Fruit fly (Drosophila melanogaster) whole organism, embryonic: ENCODE results near the gene CG42240.

Experiments
- Aef1 ChIP-seq: fragments of 200-800 bp; sonication (Bioruptor generic); IDR thresholded peaks from 3 replicates; pipeline ENCODE4 v1.3.6; 2022; ENCODE audit warnings: missing biosample characterization, missing genetic modification characterization
- Awh ChIP-seq: fragments of 200-800 bp; sonication (Bioruptor generic); IDR thresholded peaks from 2 replicates; pipeline ENCODE4, ENCODE4 v1.3.6; 2022; ENCODE audit warnings: missing biosample characterization, missing genetic modification characterization
- Bgb ChIP-seq: fragments of 200-800 bp; sonication (Bioruptor generic); IDR thresholded peaks from 2 replicates; pipeline ENCODE4 v1.3.6; 2022; ENCODE audit warnings: missing biosample characterization, missing genetic modification characterization; ENCODE audit not compliant: partially characterized antibody
- Blimp-1 ChIP-seq: fragments of 200-800 bp; sonication (Bioruptor generic); optimal IDR thresholded peaks from 3 replicates; lab custom pipeline; 2018; ENCODE audit warnings: missing biosample characterization, missing genetic modification characterization, mild to moderate bottlenecking, moderate library complexity, missing genetic modification reagents
- BtbVII ChIP-seq: fragments of 200-800 bp; sonication (Bioruptor generic); optimal IDR thresholded peaks from 3 replicates; lab custom pipeline; 2017; ENCODE audit warnings: missing biosample characterization, mild to moderate bottlenecking, missing genetic modification characterization
- CG10274 ChIP-seq: fragments of 200-800 bp; sonication (Bioruptor generic); optimal IDR thresholded peaks from 3 replicates; lab custom pipeline; 2017; ENCODE audit warnings: missing biosample characterization, mild to moderate bottlenecking, missing genetic modification characterization
- CG10431 ChIP-seq: fragments of 200-800 bp; sonication (Bioruptor generic); optimal IDR thresholded peaks from 3 replicates; lab custom pipeline; 2018; ENCODE audit warnings: missing biosample characterization, mild to moderate bottlenecking, missing genetic modification characterization
- CG10654 ChIP-seq: fragments of 200-800 bp; sonication (Bioruptor generic); optimal IDR thresholded peaks from 2 replicates; lab custom pipeline; 2016; ENCODE audit warnings: missing biosample characterization, missing genetic modification characterization
- CG11093 ChIP-seq: fragments of 200-800 bp; sonication (Bioruptor generic); IDR thresholded peaks from 3 replicates; pipeline ENCODE4 v1.3.6; 2022; ENCODE audit warnings: missing biosample characterization, missing genetic modification characterization
- CG12769 ChIP-seq: fragments of 200-800 bp; sonication (Bioruptor generic); optimal IDR thresholded peaks from 2 replicates; lab custom pipeline; 2019; ENCODE audit warnings: missing biosample characterization, mild to moderate bottlenecking, missing genetic modification characterization, moderate library complexity
- CG13123 ChIP-seq: fragments of 200-800 bp; sonication (Bioruptor generic); optimal IDR thresholded peaks from 2 replicates; lab custom pipeline; 2016; ENCODE audit warnings: missing biosample characterization, missing genetic modification characterization
- CG15073 ChIP-seq: fragments of 200-800 bp; sonication (Bioruptor generic); optimal IDR thresholded peaks from 2 replicates; lab custom pipeline; 2016; ENCODE audit warnings: missing biosample characterization, missing genetic modification characterization
- CG15269 ChIP-seq: fragments of 200-800 bp; sonication (Bioruptor generic); optimal IDR thresholded peaks from 2 replicates; lab custom pipeline; 2018; ENCODE audit warnings: missing biosample characterization, mild to moderate bottlenecking, missing genetic modification characterization, moderate library complexity
- CG18599 ChIP-seq: fragments of 200-800 bp; sonication (Bioruptor generic); optimal IDR thresholded peaks from 3 replicates; lab custom pipeline; 2017; ENCODE audit warnings: missing biosample characterization, missing genetic modification characterization, mild to moderate bottlenecking, moderate library complexity, missing genetic modification reagents
- CG2875 ChIP-seq: fragments of 200-800 bp; sonication (Bioruptor generic); optimal IDR thresholded peaks from 2 replicates; lab custom pipeline; 2017; ENCODE audit warnings: missing biosample characterization, mild to moderate bottlenecking, missing genetic modification characterization, missing genetic modification reagents
- CG2889 ChIP-seq: fragments of 200-800 bp; sonication (Bioruptor generic); IDR thresholded peaks from 3 replicates; pipeline ENCODE4 v1.3.6; 2022; ENCODE audit warnings: missing biosample characterization, missing genetic modification characterization
- CG4360 ChIP-seq: fragments of 200-800 bp; sonication (Bioruptor generic); IDR thresholded peaks from 2 replicates; pipeline ENCODE4 v1.3.6; 2022; ENCODE audit warnings: missing biosample characterization, missing genetic modification characterization
- CG4820 ChIP-seq: fragments of 200-800 bp; sonication (Bioruptor generic); optimal IDR thresholded peaks from 3 replicates; lab custom pipeline; 2016; ENCODE audit warnings: missing biosample characterization, missing genetic modification characterization
- CG5180 ChIP-seq: fragments of 200-800 bp; sonication (Bioruptor generic); optimal IDR thresholded peaks from 3 replicates; lab custom pipeline; 2017; ENCODE audit warnings: missing biosample characterization, missing genetic modification characterization, mild to moderate bottlenecking, moderate library complexity, missing genetic modification reagents
- CG6272 ChIP-seq: fragments of 200-800 bp; sonication (Bioruptor generic); IDR thresholded peaks from 2 replicates; pipeline ENCODE4 v1.3.6; 2022; ENCODE audit warnings: missing biosample characterization, missing genetic modification characterization
- CG7786 ChIP-seq: fragments of 200-800 bp; sonication (Bioruptor generic); optimal IDR thresholded peaks from 2 replicates; lab custom pipeline; 2016; ENCODE audit warnings: missing biosample characterization, missing genetic modification characterization
- CG7987 ChIP-seq: fragments of 200-800 bp; sonication (Bioruptor generic); optimal IDR thresholded peaks from 2 replicates; lab custom pipeline; 2018; ENCODE audit warnings: missing biosample characterization, mild to moderate bottlenecking, missing genetic modification characterization, moderate library complexity
- CHES-1-like ChIP-seq: fragments of 200-800 bp; sonication (Bioruptor generic); optimal IDR thresholded peaks from 2 replicates; lab custom pipeline; 2016; ENCODE audit warnings: missing biosample characterization, missing genetic modification characterization
- Camta ChIP-seq: fragments of 200-800 bp; sonication (Bioruptor generic); optimal IDR thresholded peaks from 2 replicates; lab custom pipeline; 2016; ENCODE audit warnings: missing biosample characterization, missing genetic modification characterization
- Doc3 ChIP-seq: fragments of 200-800 bp; sonication (Bioruptor generic); IDR thresholded peaks from 3 replicates; pipeline ENCODE4 v1.3.6; 2022; ENCODE audit warnings: missing biosample characterization, missing genetic modification characterization; ENCODE audit not compliant: partially characterized antibody
- Ets65A ChIP-seq: fragments of 200-800 bp; sonication (Bioruptor generic); peaks from one replicate; lab custom pipeline; 2016; ENCODE audit warnings: missing biosample characterization, missing genetic modification characterization
- H15 ChIP-seq: fragments of 200-800 bp; sonication (Bioruptor generic); IDR thresholded peaks from 3 replicates; pipeline ENCODE4 v1.3.6; 2022; ENCODE audit warnings: missing biosample characterization, missing genetic modification characterization
- HLH4C ChIP-seq: fragments of 200-800 bp; sonication (Bioruptor generic); IDR thresholded peaks from 3 replicates; pipeline ENCODE4 v1.3.6; 2022; ENCODE audit warnings: missing biosample characterization, missing genetic modification characterization; ENCODE audit not compliant: partially characterized antibody
- Mad ChIP-seq: fragments of 200-800 bp; sonication (Bioruptor generic); optimal IDR thresholded peaks from 2 replicates; lab custom pipeline; 2016; ENCODE audit warnings: missing biosample characterization, missing genetic modification characterization
- Oaz ChIP-seq: fragments of 200-800 bp; sonication (Bioruptor generic); IDR thresholded peaks from 2 replicates; pipeline ENCODE4 v1.3.6; 2022; ENCODE audit warnings: missing biosample characterization, missing genetic modification characterization
- Oli ChIP-seq: fragments of 200-800 bp; sonication (Bioruptor generic); optimal IDR thresholded peaks from 2 replicates; lab custom pipeline; 2018; ENCODE audit warnings: missing biosample characterization, mild to moderate bottlenecking, missing genetic modification characterization, moderate library complexity
- Side ChIP-seq: fragments of 200-800 bp; sonication (Bioruptor generic); optimal IDR thresholded peaks from 2 replicates; lab custom pipeline; 2016; ENCODE audit warnings: missing biosample characterization, missing genetic modification characterization
- Sry-δ ChIP-seq: fragments of 200-800 bp; sonication (Bioruptor generic); optimal IDR thresholded peaks from 2 replicates; lab custom pipeline; 2016; ENCODE audit warnings: missing biosample characterization, missing genetic modification characterization
- Vsx1 ChIP-seq: fragments of 200-800 bp; sonication (Bioruptor generic); optimal IDR thresholded peaks from 2 replicates; lab custom pipeline; 2017; ENCODE audit warnings: missing biosample characterization, mild to moderate bottlenecking, missing genetic modification characterization, missing genetic modification reagents
- bowl ChIP-seq: fragments of 200-800 bp; sonication (Bioruptor generic); IDR thresholded peaks from 2 replicates; pipeline ENCODE4 v1.3.6; 2022; ENCODE audit warnings: missing biosample characterization, missing genetic modification characterization
- cad ChIP-seq: fragments of >200 bp; optimal IDR thresholded peaks from 2 replicates; lab custom pipeline; 2017; ENCODE audit warnings: missing biosample characterization, missing genetic modification characterization
- dmrt99B ChIP-seq: fragments of 200-800 bp; sonication (Bioruptor generic); optimal IDR thresholded peaks from 2 replicates; lab custom pipeline; 2018; ENCODE audit warnings: missing biosample characterization, mild to moderate bottlenecking, missing genetic modification characterization, moderate library complexity
- dysf ChIP-seq: fragments of 200-800 bp; sonication (Bioruptor generic); IDR thresholded peaks from 3 replicates; pipeline ENCODE4 v1.3.6; 2022; ENCODE audit warnings: missing biosample characterization, missing genetic modification characterization
- fd102C ChIP-seq: fragments of 200-800 bp; sonication (Bioruptor generic); optimal IDR thresholded peaks from 2 replicates; lab custom pipeline; 2018; ENCODE audit warnings: missing biosample characterization, mild to moderate bottlenecking, missing genetic modification characterization, moderate library complexity
- gsb-n ChIP-seq: fragments of 200-800 bp; sonication (Bioruptor generic); optimal IDR thresholded peaks from 3 replicates; lab custom pipeline; 2018; ENCODE audit warnings: missing biosample characterization, mild to moderate bottlenecking, missing genetic modification characterization
- h ChIP-seq: fragments of >200 bp; optimal IDR thresholded peaks from 2 replicates; lab custom pipeline; 2017
- ind ChIP-seq: fragments of 200-800 bp; sonication (Bioruptor generic); optimal IDR thresholded peaks from 3 replicates; lab custom pipeline; 2016; ENCODE audit warnings: missing biosample characterization, missing genetic modification characterization
- jigr1 ChIP-seq: fragments of 200-800 bp; sonication (Bioruptor generic); IDR thresholded peaks from 3 replicates; pipeline ENCODE4 v1.3.6; 2022; ENCODE audit warnings: missing biosample characterization, missing genetic modification characterization
- luna ChIP-seq: fragments of 200-800 bp; sonication (Bioruptor generic); optimal IDR thresholded peaks from 2 replicates; lab custom pipeline; 2016; ENCODE audit warnings: missing biosample characterization, missing genetic modification characterization
- pan ChIP-seq, 4 experiments: fragments of >200 bp in 3 of 4; fragments of 200-800 bp in 1 of 4; sonication (Bioruptor generic) in 1 of 4; optimal IDR thresholded peaks in 3 of 4; IDR thresholded peaks in 1 of 4; 2 replicates each; pipeline versions ENCODE4 v1.3.6 to Lab custom; 2017 to 2022; ENCODE audit warnings: missing biosample characterization in 2 of 4, missing genetic modification characterization in 2 of 4, mixed read lengths in 1 of 4
- pita ChIP-seq: fragments of 200-800 bp; sonication (Bioruptor generic); optimal IDR thresholded peaks from 2 replicates; lab custom pipeline; 2017; ENCODE audit warnings: missing biosample characterization, mild to moderate bottlenecking, missing genetic modification characterization
- pnt ChIP-seq: fragments of 200-800 bp; sonication (Bioruptor generic); optimal IDR thresholded peaks from 3 replicates; lab custom pipeline; 2016; ENCODE audit warnings: missing biosample characterization, missing genetic modification characterization
- row ChIP-seq: fragments of 200-800 bp; sonication (Bioruptor generic); IDR thresholded peaks from 3 replicates; pipeline ENCODE4 v1.3.6; 2022; ENCODE audit warnings: missing biosample characterization, missing genetic modification characterization
- stc ChIP-seq: fragments of 200-800 bp; sonication (Bioruptor generic); IDR thresholded peaks from 2 replicates; pipeline ENCODE4 v1.3.6; 2022; ENCODE audit warnings: missing biosample characterization, missing genetic modification characterization
- tio ChIP-seq: fragments of 200-800 bp; sonication (Bioruptor generic); optimal IDR thresholded peaks from 2 replicates; lab custom pipeline; 2017; ENCODE audit warnings: missing biosample characterization, missing genetic modification characterization, inconsistent platforms
- zen2 ChIP-seq: fragments of 200-800 bp; sonication (Bioruptor generic); IDR thresholded peaks from 3 replicates; pipeline ENCODE4 v1.3.6; 2022; ENCODE audit warnings: missing biosample characterization, missing genetic modification characterization; ENCODE audit not compliant: partially characterized antibody

The CG42240 gene

dm6 chrX:6353613-6353986 is 23.0 kb downstream of the CG42240 start (continued):
- TF ChIP-seq CG4820: peak; percentile 77
- TF ChIP-seq Ets65A (GFP tag; lab: Kevin White, UChicago): peak; percentile 79
- TF ChIP-seq HLH4C (GFP tag; lab: Robert Waterston, UW): no peak
- TF ChIP-seq pita (GFP tag; lab: Kevin White, UChicago): no peak
- TF ChIP-seq luna (GFP tag; lab: Kevin White, UChicago): no peak
- TF ChIP-seq gsb-n (tag; lab: Kevin White, UChicago): peak; percentile 85
- TF ChIP-seq H15 (GFP tag; lab: Robert Waterston, UW): peak; percentile 68
- TF ChIP-seq CG7786: no peak
- peak; percentile 53; the same call in 1 of the 2 replicates for TF ChIP-seq Awh
- no peak for TF ChIP-seq CG7987
- TF ChIP-seq Side (GFP tag; lab: Kevin White, UChicago): no peak
- peak; percentile 70 for TF ChIP-seq CG10431 (GFP tag; lab: Kevin White, UChicago)
- TF ChIP-seq BtbVII (GFP tag; lab: Kevin White, UChicago): peak; percentile 87
- peak; percentile 89 for TF ChIP-seq row (GFP tag; lab: Robert Waterston, UW)
- no peak for TF ChIP-seq pan (optimal IDR thresholded peaks at IDR 0.05; lab: Kevin White, UChicago)
- TF ChIP-seq pan (GFP tag; optimal IDR thresholded peaks at IDR 0.05 in 1 of 2, IDR thresholded peaks at IDR 0.05 in 1 of 2): peak in 1 of 2 experiments; percentile 80
- no peak for TF ChIP-seq cad (GFP tag; lab: Kevin White, UChicago)
- TF ChIP-seq Doc3: no peak
- peak; percentile 89 for TF ChIP-seq dysf
- TF ChIP-seq Oli (tag; lab: Kevin White, UChicago): peak; percentile 90
- TF ChIP-seq zen2 (GFP tag; lab: Robert Waterston, UW): no peak
- no peak for TF ChIP-seq Bgb (GFP tag; lab: Robert Waterston, UW)
- peak; percentile 44 for TF ChIP-seq CG13123 (GFP tag; lab: Kevin White, UChicago)
- TF ChIP-seq pnt (GFP tag; lab: Kevin White, UChicago): no peak
- peak; percentile 93 for TF ChIP-seq dmrt99B (tag; lab: Kevin White, UChicago)
- TF ChIP-seq jigr1 (GFP tag; lab: Robert Waterston, UW): peak; percentile 43; the same call in 1 of the 3 replicates
- TF ChIP-seq tio (GFP tag; lab: Kevin White, UChicago): peak; percentile 87
- TF ChIP-seq Aef1 (GFP tag; lab: Robert Waterston, UW): peak; percentile 69
- TF ChIP-seq CG2889 (GFP tag; lab: Robert Waterston, UW): peak; percentile 52; the same call in 2 of the 3 replicates
- peak; percentile 60; the same call in 1 of the 2 replicates for TF ChIP-seq CG6272 (GFP tag; lab: Robert Waterston, UW)
- TF ChIP-seq bowl (GFP tag; lab: Robert Waterston, UW): no peak
- no peak for TF ChIP-seq h
- peak; percentile 74 for TF ChIP-seq CG2875 (GFP tag; lab: Kevin White, UChicago)
- peak; percentile 73 for TF ChIP-seq Vsx1
- peak; percentile 61; the same call in 1 of the 2 replicates for TF ChIP-seq Oaz (GFP tag; lab: Robert Waterston, UW)
- no peak for TF ChIP-seq Sry-δ (GFP tag; lab: Kevin White, UChicago)
- TF ChIP-seq CG15269 (tag; lab: Kevin White, UChicago): peak; percentile 93
- peak; percentile 79 for TF ChIP-seq CG5180 (GFP tag; lab: Kevin White, UChicago)
- TF ChIP-seq CHES-1-like (GFP tag; lab: Kevin White, UChicago): no peak
- no peak for TF ChIP-seq Camta (GFP tag; lab: Kevin White, UChicago)
- peak; percentile 50 for TF ChIP-seq Mad (GFP tag; lab: Kevin White, UChicago)
- peak; percentile 67; the same call in 2 of the 3 replicates for TF ChIP-seq CG11093 (GFP tag; lab: Robert Waterston, UW)
- TF ChIP-seq Blimp-1 (GFP tag; lab: Kevin White, UChicago): peak; percentile 86
- TF ChIP-seq stc: peak; percentile 87
- peak; percentile 93 for TF ChIP-seq CG18599
- peak; percentile 74 for TF ChIP-seq CG10654 (GFP tag; lab: Kevin White, UChicago)
- peak; percentile 78 for TF ChIP-seq CG12769 (tag; lab: Kevin White, UChicago)
- peak; percentile 17; the same call in 1 of the 2 replicates for TF ChIP-seq CG4360 (GFP tag; lab: Robert Waterston, UW)
- no peak for TF ChIP-seq fd102C
- no peak for TF ChIP-seq CG15073 (GFP tag; lab: Kevin White, UChicago)
- peak; percentile 43 for TF ChIP-seq CG10274
- peak; percentile 75 for TF ChIP-seq ind
